Fruit fly (Drosophila melanogaster) whole organism, embryonic: Measurements from ENCODE around the gene Clc.

Source experiments
- CG12104 ChIP-seq: fragments of 200-800 bp; sonication (Bioruptor generic); optimal IDR thresholded peaks from 3 replicates; lab custom pipeline; 2016; ENCODE audit warnings: missing biosample characterization, missing genetic modification characterization
- CG12391 ChIP-seq: fragments of 200-800 bp; sonication (Bioruptor generic); optimal IDR thresholded peaks from 3 replicates; lab custom pipeline; 2018; ENCODE audit warnings: missing biosample characterization, mild to moderate bottlenecking, missing genetic modification characterization, moderate library complexity
- CG12659 ChIP-seq: fragments of 200-800 bp; sonication (Bioruptor generic); optimal IDR thresholded peaks from 3 replicates; lab custom pipeline; 2017; ENCODE audit warnings: mild to moderate bottlenecking, missing biosample characterization, missing genetic modification reagents, missing genetic modification characterization
- CG15479 ChIP-seq: fragments of 200-800 bp; sonication (Bioruptor generic); optimal IDR thresholded peaks from 3 replicates; lab custom pipeline; 2019; ENCODE audit warnings: missing biosample characterization, mild to moderate bottlenecking, missing genetic modification characterization, moderate library complexity
- CG17361 ChIP-seq: fragments of 200-800 bp; sonication (Bioruptor generic); IDR thresholded peaks from 3 replicates; pipeline ENCODE4 v1.3.6; 2022; ENCODE audit warnings: missing biosample characterization, missing genetic modification characterization
- CG1832 ChIP-seq: fragments of 200-800 bp; sonication (Bioruptor generic); optimal IDR thresholded peaks from 2 replicates; lab custom pipeline; 2017; ENCODE audit warnings: missing biosample characterization, mild to moderate bottlenecking, missing genetic modification characterization, inconsistent platforms
- CG18599 ChIP-seq: fragments of 200-800 bp; sonication (Bioruptor generic); optimal IDR thresholded peaks from 3 replicates; lab custom pipeline; 2017; ENCODE audit warnings: missing biosample characterization, missing genetic modification characterization, mild to moderate bottlenecking, moderate library complexity, missing genetic modification reagents
- CG2875 ChIP-seq: fragments of 200-800 bp; sonication (Bioruptor generic); optimal IDR thresholded peaks from 2 replicates; lab custom pipeline; 2017; ENCODE audit warnings: missing biosample characterization, mild to moderate bottlenecking, missing genetic modification characterization, missing genetic modification reagents
- CG2889 ChIP-seq: fragments of 200-800 bp; sonication (Bioruptor generic); IDR thresholded peaks from 3 replicates; pipeline ENCODE4 v1.3.6; 2022; ENCODE audit warnings: missing biosample characterization, missing genetic modification characterization
- CG31224 ChIP-seq: fragments of 200-800 bp; sonication (Bioruptor generic); IDR thresholded peaks from 2 replicates; pipeline ENCODE4 v1.3.6; 2022; ENCODE audit warnings: missing biosample characterization, missing genetic modification characterization
- CG31388 ChIP-seq: fragments of 200-800 bp; sonication (Bioruptor generic); optimal IDR thresholded peaks from 2 replicates; lab custom pipeline; 2016; ENCODE audit warnings: missing biosample characterization, missing genetic modification characterization
- CG34376 ChIP-seq: fragments of 200-800 bp; sonication (Bioruptor generic); optimal IDR thresholded peaks from 2 replicates; lab custom pipeline; 2018; ENCODE audit warnings: missing biosample characterization, mild to moderate bottlenecking, missing genetic modification characterization
- CG3838 ChIP-seq: fragments of 200-800 bp; sonication (Bioruptor generic); optimal IDR thresholded peaks from 3 replicates; lab custom pipeline; 2016; ENCODE audit warnings: missing biosample characterization, missing genetic modification characterization
- CG3995 ChIP-seq: fragments of 200-800 bp; sonication (Bioruptor generic); optimal IDR thresholded peaks from 3 replicates; lab custom pipeline; 2016; ENCODE audit warnings: missing biosample characterization, missing genetic modification characterization
- CG6854 ChIP-seq: fragments of 200-800 bp; sonication (Bioruptor generic); optimal IDR thresholded peaks from 3 replicates; lab custom pipeline; 2017; ENCODE audit warnings: missing biosample characterization, mild to moderate bottlenecking, missing genetic modification characterization
- CG7786 ChIP-seq: fragments of 200-800 bp; sonication (Bioruptor generic); optimal IDR thresholded peaks from 2 replicates; lab custom pipeline; 2016; ENCODE audit warnings: missing biosample characterization, missing genetic modification characterization
- CG8281 ChIP-seq: fragments of 200-800 bp; sonication (Bioruptor generic); optimal IDR thresholded peaks from 2 replicates; lab custom pipeline; 2018; ENCODE audit warnings: missing biosample characterization, mild to moderate bottlenecking, missing genetic modification characterization, moderate library complexity
- CG9797 ChIP-seq: fragments of 200-800 bp; sonication (Bioruptor generic); optimal IDR thresholded peaks from 3 replicates; lab custom pipeline; 2018; ENCODE audit warnings: missing biosample characterization, mild to moderate bottlenecking, missing genetic modification characterization
- Deaf1 ChIP-seq: fragments of 200-800 bp; optimal IDR thresholded peaks from 3 replicates; lab custom pipeline; 2019; ENCODE audit warnings: missing biosample characterization, mild to moderate bottlenecking, missing genetic modification characterization, moderate library complexity
- Dfd ChIP-seq, 2 experiments: fragments of >200 bp; optimal IDR thresholded peaks; 2 replicates each; lab custom pipeline; 2017; ENCODE audit warnings: missing biosample characterization in 2 of 2, missing genetic modification characterization in 2 of 2
- Gug ChIP-seq: fragments of 200-800 bp; sonication (Bioruptor generic); IDR thresholded peaks from 4 replicates; pipeline ENCODE4 v1.3.6; 2022; ENCODE audit warnings: missing biosample characterization, missing genetic modification characterization
- HLH4C ChIP-seq: fragments of 200-800 bp; sonication (Bioruptor generic); IDR thresholded peaks from 3 replicates; pipeline ENCODE4 v1.3.6; 2022; ENCODE audit warnings: missing biosample characterization, missing genetic modification characterization; ENCODE audit not compliant: partially characterized antibody
- HLH54F ChIP-seq: fragments of 200-800 bp; sonication (Bioruptor generic); optimal IDR thresholded peaks from 3 replicates; lab custom pipeline; 2016; ENCODE audit warnings: missing biosample characterization, missing genetic modification characterization
- Hmx ChIP-seq: fragments of 200-800 bp; sonication (Bioruptor generic); optimal IDR thresholded peaks from 2 replicates; lab custom pipeline; 2016; ENCODE audit warnings: missing biosample characterization, missing genetic modification characterization
- Hr78 ChIP-seq, 2 experiments: fragments of 200-800 bp in 1 of 2; fragments of >200 bp in 1 of 2; sonication (Bioruptor generic) in 1 of 2; optimal IDR thresholded peaks; 2 replicates each; lab custom pipeline; 2017 to 2019; ENCODE audit warnings: missing biosample characterization in 2 of 2, missing genetic modification characterization in 2 of 2, mild to moderate bottlenecking in 1 of 2, moderate library complexity in 1 of 2
- MESR4 ChIP-seq: fragments of 200-800 bp; sonication (Bioruptor generic); optimal IDR thresholded peaks from 2 replicates; lab custom pipeline; 2018; ENCODE audit warnings: missing biosample characterization, mild to moderate bottlenecking, missing genetic modification characterization, moderate library complexity
- Med ChIP-seq: fragments of 200-800 bp; sonication (Bioruptor generic); peaks from one replicate; lab custom pipeline; 2016; ENCODE audit warnings: missing biosample characterization, missing genetic modification characterization, mild to moderate bottlenecking, inconsistent platforms, moderate library complexity
- NK7.1 ChIP-seq: fragments of 200-800 bp; sonication (Bioruptor generic); optimal IDR thresholded peaks from 3 replicates; lab custom pipeline; 2016; ENCODE audit warnings: missing biosample characterization, missing genetic modification characterization
- Scr ChIP-seq: fragments of 200-800 bp; sonication (Bioruptor generic); IDR thresholded peaks from 2 replicates; pipeline ENCODE4 v1.3.6; 2022; ENCODE audit warnings: missing biosample characterization, missing genetic modification characterization; ENCODE audit not compliant: partially characterized antibody
- Six4 ChIP-seq: fragments of 200-800 bp; sonication (Bioruptor generic); optimal IDR thresholded peaks from 2 replicates; lab custom pipeline; 2016; ENCODE audit warnings: missing biosample characterization, missing genetic modification characterization
- az2 ChIP-seq: fragments of 200-800 bp; sonication (Bioruptor generic); optimal IDR thresholded peaks from 3 replicates; lab custom pipeline; 2016; ENCODE audit warnings: missing biosample characterization, missing genetic modification characterization
- cwo ChIP-seq: fragments of 200-800 bp; sonication (Bioruptor generic); optimal IDR thresholded peaks from 3 replicates; lab custom pipeline; 2017; ENCODE audit warnings: missing biosample characterization, missing genetic modification characterization, mild to moderate bottlenecking, moderate library complexity, missing genetic modification reagents
- dimm ChIP-seq: fragments of 200-800 bp; sonication (Bioruptor generic); IDR thresholded peaks from 2 replicates; pipeline ENCODE4 v1.3.6; 2022; ENCODE audit warnings: missing biosample characterization, missing genetic modification characterization
- dmrt99B ChIP-seq: fragments of 200-800 bp; sonication (Bioruptor generic); optimal IDR thresholded peaks from 2 replicates; lab custom pipeline; 2018; ENCODE audit warnings: missing biosample characterization, mild to moderate bottlenecking, missing genetic modification characterization, moderate library complexity
- exex ChIP-seq: fragments of 200-800 bp; sonication (Bioruptor generic); optimal IDR thresholded peaks from 4 replicates; lab custom pipeline; 2018; ENCODE audit warnings: missing biosample characterization, mild to moderate bottlenecking, missing genetic modification characterization, moderate library complexity
- gce ChIP-seq: fragments of 200-800 bp; sonication (Bioruptor generic); IDR thresholded peaks from 3 replicates; pipeline ENCODE4 v1.3.6; 2022; ENCODE audit warnings: missing biosample characterization, missing genetic modification characterization
- grau ChIP-seq: fragments of 200-800 bp; optimal IDR thresholded peaks from 3 replicates; lab custom pipeline; 2019; ENCODE audit warnings: missing biosample characterization, mild to moderate bottlenecking, missing genetic modification characterization, moderate library complexity
- grn ChIP-seq: fragments of 200-800 bp; sonication (Bioruptor generic); optimal IDR thresholded peaks from 3 replicates; lab custom pipeline; 2017; ENCODE audit warnings: missing biosample characterization, missing genetic modification characterization
- gro ChIP-seq: fragments of 200-800 bp; sonication (Bioruptor generic); optimal IDR thresholded peaks from 2 replicates; lab custom pipeline; 2016; ENCODE audit warnings: missing biosample characterization, missing genetic modification characterization
- ham ChIP-seq: fragments of 200-800 bp; sonication (Bioruptor generic); IDR thresholded peaks from 2 replicates; pipeline ENCODE4 v1.3.6; 2022; ENCODE audit warnings: missing biosample characterization, missing genetic modification characterization
- jing ChIP-seq: fragments of 200-800 bp; sonication (Bioruptor generic); optimal IDR thresholded peaks from 2 replicates; lab custom pipeline; 2018; ENCODE audit warnings: missing biosample characterization, mild to moderate bottlenecking, missing genetic modification characterization
- p53 ChIP-seq: fragments of 200-800 bp; sonication (Bioruptor generic); optimal IDR thresholded peaks from 2 replicates; lab custom pipeline; 2016; ENCODE audit warnings: missing biosample characterization, missing genetic modification characterization
- psq ChIP-seq: fragments of 200-800 bp; sonication (Bioruptor generic); optimal IDR thresholded peaks from 2 replicates; lab custom pipeline; 2017; ENCODE audit warnings: missing biosample characterization, missing genetic modification characterization
- repo ChIP-seq: fragments of 200-800 bp; sonication (Bioruptor generic); optimal IDR thresholded peaks from 2 replicates; lab custom pipeline; 2016; ENCODE audit warnings: missing biosample characterization, missing genetic modification characterization
- run ChIP-seq: fragments of 200-800 bp; sonication (Bioruptor generic); optimal IDR thresholded peaks from 3 replicates; lab custom pipeline; 2018; ENCODE audit warnings: missing biosample characterization, mild to moderate bottlenecking, missing genetic modification characterization
- scrt ChIP-seq: fragments of 200-800 bp; sonication (Bioruptor generic); optimal IDR thresholded peaks from 2 replicates; lab custom pipeline; 2018; ENCODE audit warnings: missing biosample characterization, mild to moderate bottlenecking, missing genetic modification characterization, moderate library complexity
- sd ChIP-seq: fragments of 200-800 bp; sonication (Bioruptor generic); optimal IDR thresholded peaks from 3 replicates; lab custom pipeline; 2018; ENCODE audit warnings: missing biosample characterization, mild to moderate bottlenecking, missing genetic modification characterization, moderate library complexity
- sqz ChIP-seq: fragments of 200-800 bp; sonication (Bioruptor generic); optimal IDR thresholded peaks from 3 replicates; lab custom pipeline; 2018; ENCODE audit warnings: missing biosample characterization, mild to moderate bottlenecking, missing genetic modification characterization
- sug ChIP-seq: fragments of 200-800 bp; optimal IDR thresholded peaks from 2 replicates; lab custom pipeline; 2019; ENCODE audit warnings: missing biosample characterization, mild to moderate bottlenecking, missing genetic modification characterization, moderate library complexity
- tna ChIP-seq: fragments of 200-800 bp; sonication (Bioruptor generic); IDR thresholded peaks from 2 replicates; pipeline ENCODE4 v1.3.6; 2022; ENCODE audit warnings: missing biosample characterization, missing genetic modification characterization; ENCODE audit not compliant: partially characterized antibody

The Clc gene

DNA sequence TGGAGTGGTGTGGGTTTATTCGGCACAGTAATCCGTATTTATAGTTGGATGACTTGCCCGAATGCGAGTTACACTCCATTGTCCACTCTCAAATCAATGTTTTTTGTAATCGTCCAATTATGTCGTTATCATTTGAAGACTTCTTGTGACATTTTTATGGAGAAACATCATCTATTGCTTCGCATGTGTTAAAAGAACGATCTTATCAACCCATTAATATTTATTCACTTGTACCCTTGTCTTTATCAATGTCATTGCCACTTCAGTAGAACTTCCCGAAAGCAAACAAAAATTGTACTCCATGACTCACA lies 47.1 kb upstream of the Clc start:
- TF ChIP-seq cwo (GFP tag; lab: Kevin White, UChicago) (peak; percentile 35), exex (tag; lab: Kevin White, UChicago) (peak; percentile 97), CG3838 (GFP tag; lab: Kevin White, UChicago) (no peak), MESR4 (GFP tag; lab: Kevin White, UChicago) (no peak), CG12104 (no peak), CG18599 (GFP tag; lab: Kevin White, UChicago) (peak; percentile 8), CG9797 (GFP tag; lab: Kevin White, UChicago) (no peak), CG15479 (GFP tag; lab: Kevin White, UChicago) (no peak), Deaf1 (tag; lab: Kevin White, UChicago) (peak; percentile 22), gro (GFP tag; lab: Kevin White, UChicago) (peak; percentile 7), jing (GFP tag; lab: Kevin White, UChicago) (no peak), sug (tag; lab: Kevin White, UChicago) (peak; percentile 73), Med (GFP tag; lab: Kevin White, UChicago) (peak; percentile 0), CG12659 (GFP tag; lab: Kevin White, UChicago) (no peak), CG34376 (GFP tag; lab: Kevin White, UChicago) (peak; percentile 90), grn (GFP tag; lab: Kevin White, UChicago) (peak; percentile 73), sd (tag; lab: Kevin White, UChicago) (peak; percentile 42), CG31388 (no peak)

DNA sequence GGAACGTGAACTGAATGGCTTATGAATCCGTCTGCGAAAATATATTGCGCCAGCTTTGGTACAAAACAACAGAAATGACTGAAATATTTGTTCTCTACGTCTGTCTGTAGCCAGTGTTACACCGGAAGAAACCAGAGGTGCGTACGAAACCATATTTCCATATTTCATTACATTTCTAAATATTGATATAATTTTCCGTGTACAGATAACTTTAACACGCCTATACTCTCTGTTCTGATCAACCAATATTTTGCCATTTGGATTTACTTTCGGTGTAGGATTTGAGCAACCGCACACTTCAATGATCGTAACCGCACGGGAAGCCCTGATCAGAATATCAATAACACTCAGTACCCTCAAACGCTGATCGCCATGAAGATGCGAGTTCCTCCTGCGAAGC lies 46.1 kb upstream of the Clc start:
- TF ChIP-seq scrt (GFP tag; lab: Kevin White, UChicago), result no peak
- TF ChIP-seq CG6854 (GFP tag; lab: Kevin White, UChicago), result no peak
- no peak for TF ChIP-seq Hmx (GFP tag; lab: Kevin White, UChicago)
- no peak for TF ChIP-seq ham (GFP tag; lab: Robert Waterston, UW)
- peak; percentile 15 for TF ChIP-seq dmrt99B (tag; lab: Kevin White, UChicago)
- no peak for TF ChIP-seq CG3995 (GFP tag; lab: Kevin White, UChicago)
- TF ChIP-seq CG31224 (GFP tag; lab: Robert Waterston, UW), result 0 out of 2 replicates have a peak, but pooled peaks have one; percentile 29
- TF ChIP-seq grau, result peak; percentile 59
- TF ChIP-seq CG2875, result no peak
- TF ChIP-seq az2 (GFP tag; lab: Kevin White, UChicago), result peak; percentile 1
- peak; percentile 29 for TF ChIP-seq HLH54F (GFP tag; lab: Kevin White, UChicago)
- TF ChIP-seq Dfd (GFP tag; optimal IDR thresholded peaks at IDR 0.05; lab: Kevin White, UChicago), result no peak
- no peak for TF ChIP-seq sqz
- TF ChIP-seq run (tag; lab: Kevin White, UChicago), result no peak
- TF ChIP-seq CG7786 (GFP tag; lab: Kevin White, UChicago), result no peak
- no peak for TF ChIP-seq dimm (GFP tag; lab: Robert Waterston, UW)
- no peak for TF ChIP-seq CG8281 (tag; lab: Kevin White, UChicago)
- TF ChIP-seq NK7.1 (GFP tag; lab: Kevin White, UChicago), result no peak
- no peak for TF ChIP-seq repo (GFP tag; lab: Kevin White, UChicago)
- peak; percentile 32 for TF ChIP-seq CG12391 (tag; lab: Kevin White, UChicago)
- no peak for TF ChIP-seq p53 (GFP tag; lab: Kevin White, UChicago)
- TF ChIP-seq psq (GFP tag; lab: Kevin White, UChicago), result no peak
- TF ChIP-seq CG2889, result no peak
- 0 out of 3 replicates have a peak, but pooled peaks have one; percentile 18 for TF ChIP-seq CG17361 (GFP tag; lab: Robert Waterston, UW)
- peak; percentile 16; the same call in 1 of the 4 replicates for TF ChIP-seq Gug (GFP tag; lab: Robert Waterston, UW)
- no peak for TF ChIP-seq HLH4C (GFP tag; lab: Robert Waterston, UW)
- TF ChIP-seq Hr78 (GFP tag; optimal IDR thresholded peaks at IDR 0.05; lab: Kevin White, UChicago), result no peak
- no peak for TF ChIP-seq tna (GFP tag; lab: Robert Waterston, UW)
- TF ChIP-seq exex (tag; lab: Kevin White, UChicago), result no peak
- no peak for TF ChIP-seq CG1832 (GFP tag; lab: Kevin White, UChicago)
- TF ChIP-seq Scr (GFP tag; lab: Robert Waterston, UW), result no peak
- peak; percentile 28 for TF ChIP-seq CG12659 (GFP tag; lab: Kevin White, UChicago)
- TF ChIP-seq gce, result no peak
- TF ChIP-seq Six4 (GFP tag; lab: Kevin White, UChicago), result no peak
